Comparison of ENCODE assay signal across 3 fruit fly cellular contexts in genomic region chr2L:19133465-19134365, dm6.
TF ChIP-seq lines count a peak whose summit lies in the region.

Gene brat, plus strand, starts transcription at chr2L:19133816.

TF ChIP-seq in whole organism, adult, 20 proteins besides CTCF, POLR2A, EP300 and RAD21 (continued from another document):
- TF ChIP-seq Clk (GFP tag; optimal IDR thresholded peaks at IDR 0.05; lab: Kevin White, UChicago) (no peak), pad (GFP tag; optimal IDR thresholded peaks at IDR 0.05; lab: Kevin White, UChicago) (no peak)

TF ChIP-seq in whole organism, embryonic, 481 proteins besides CTCF, POLR2A, EP300 and RAD21 (continued from another document and continues in another):
- TF ChIP-seq CG17385 (GFP tag; optimal IDR thresholded peaks at IDR 0.05; lab: Kevin White, UChicago) (peak; percentile 84), CG3407 (GFP tag; optimal IDR thresholded peaks at IDR 0.05; lab: Kevin White, UChicago) (no peak), CG14860 (GFP tag; IDR thresholded peaks at IDR 0.05; lab: Robert Waterston, UW; ENCODE audit: partially characterized antibody) (peak; percentile 91), CG15011 (GFP tag; optimal IDR thresholded peaks at IDR 0.05; lab: Kevin White, UChicago) (no peak), CHES-1-like (GFP tag; optimal IDR thresholded peaks at IDR 0.05; lab: Kevin White, UChicago) (peak; percentile 86), tgo (GFP tag; IDR thresholded peaks at IDR 0.05; lab: Robert Waterston, UW) (no peak), CG5180 (GFP tag; optimal IDR thresholded peaks at IDR 0.05; lab: Kevin White, UChicago) (no peak), ac (GFP tag; optimal IDR thresholded peaks at IDR 0.05; lab: Kevin White, UChicago) (no peak), CG13894 (tag; optimal IDR thresholded peaks at IDR 0.05; lab: Kevin White, UChicago) (peak; percentile 31), dmrt11E (tag; optimal IDR thresholded peaks at IDR 0.05; lab: Kevin White, UChicago) (peak; percentile 53), tll (GFP tag; optimal IDR thresholded peaks at IDR 0.05; lab: Kevin White, UChicago) (peak in 1 of 2 experiments; percentile 36), Dll (GFP tag; IDR thresholded peaks at IDR 0.05; lab: Robert Waterston, UW; ENCODE audit: partially characterized antibody) (peak; percentile 96), vfl (GFP tag; optimal IDR thresholded peaks at IDR 0.05; lab: Kevin White, UChicago) (peak; percentile 35), CG1792 (GFP tag; optimal IDR thresholded peaks at IDR 0.05; lab: Kevin White, UChicago) (peak; percentile 35), peb (GFP tag; IDR thresholded peaks at IDR 0.05; lab: Robert Waterston, UW) (peak; percentile 25; the same call in 1 of the 2 replicates), CG7928 (GFP tag; optimal IDR thresholded peaks at IDR 0.05; lab: Kevin White, UChicago) (no peak), nau (GFP tag; optimal IDR thresholded peaks at IDR 0.05; lab: Kevin White, UChicago) (no peak), Side (GFP tag; optimal IDR thresholded peaks at IDR 0.05; lab: Kevin White, UChicago) (peak; percentile 71), CG14965 (GFP tag; optimal IDR thresholded peaks at IDR 0.05; lab: Kevin White, UChicago; ENCODE audit: borderline replicate concordance) (no peak), CG13296 (GFP tag; optimal IDR thresholded peaks at IDR 0.05; lab: Kevin White, UChicago) (no peak), Nf-YB (GFP tag; optimal IDR thresholded peaks at IDR 0.05; lab: Kevin White, UChicago) (peak; percentile 8), CG7987 (GFP tag; optimal IDR thresholded peaks at IDR 0.05; lab: Kevin White, UChicago) (no peak), CG9932 (GFP tag; IDR thresholded peaks at IDR 0.05; lab: Robert Waterston, UW) (peak; percentile 77), H15 (GFP tag; IDR thresholded peaks at IDR 0.05; lab: Robert Waterston, UW) (no peak), sisA (GFP tag; IDR thresholded peaks at IDR 0.05; lab: Robert Waterston, UW) (no peak), CG10267 (tag; optimal IDR thresholded peaks at IDR 0.05; lab: Kevin White, UChicago) (peak; percentile 77), CG1529 (GFP tag; optimal IDR thresholded peaks at IDR 0.05; lab: Kevin White, UChicago) (no peak), CG12942 (GFP tag; optimal IDR thresholded peaks at IDR 0.05; lab: Kevin White, UChicago) (no peak), CG33213 (GFP tag; optimal IDR thresholded peaks at IDR 0.05; lab: Kevin White, UChicago) (peak; percentile 47), CG12155 (GFP tag; optimal IDR thresholded peaks at IDR 0.05; lab: Kevin White, UChicago) (peak; percentile 82), lbe (GFP tag; optimal IDR thresholded peaks at IDR 0.05; lab: Kevin White, UChicago) (no peak), CG10543 (GFP tag; optimal IDR thresholded peaks at IDR 0.05; lab: Kevin White, UChicago) (peak; percentile 61), unpg (GFP tag; optimal IDR thresholded peaks at IDR 0.05; lab: Kevin White, UChicago) (peak; percentile 40), BtbVII (GFP tag; optimal IDR thresholded peaks at IDR 0.05; lab: Kevin White, UChicago) (no peak), Ada2b (GFP tag; IDR thresholded peaks at IDR 0.05; lab: Robert Waterston, UW) (peak; percentile 24; the same call in 1 of the 2 replicates), sens-2 (GFP tag; IDR thresholded peaks at IDR 0.05; lab: Robert Waterston, UW) (no peak), cg (GFP tag; optimal IDR thresholded peaks at IDR 0.05; lab: Kevin White, UChicago) (peak; percentile 67), CG43689 (GFP tag; IDR thresholded peaks at IDR 0.05; lab: Robert Waterston, UW) (no peak), CG11696 (GFP tag; IDR thresholded peaks at IDR 0.05; lab: Robert Waterston, UW) (no peak), CG4360 (GFP tag; IDR thresholded peaks at IDR 0.05; lab: Robert Waterston, UW) (no peak), Stat92E (GFP tag; optimal IDR thresholded peaks at IDR 0.05; lab: Kevin White, UChicago) (no peak), dan (GFP tag; IDR thresholded peaks at IDR 0.05; lab: Robert Waterston, UW) (no peak), CG17568 (GFP tag; optimal IDR thresholded peaks at IDR 0.05; lab: Kevin White, UChicago) (no peak), bigmax (GFP tag; optimal IDR thresholded peaks at IDR 0.05; lab: Kevin White, UChicago) (no peak), CG17802 (tag; optimal IDR thresholded peaks at IDR 0.05; lab: Kevin White, UChicago) (peak; percentile 51), CG12219 (GFP tag; optimal IDR thresholded peaks at IDR 0.05; lab: Kevin White, UChicago) (no peak), Xrp1 (GFP tag; IDR thresholded peaks at IDR 0.05; lab: Robert Waterston, UW) (peak; percentile 33; the same call in 1 of the 2 replicates), CG14050 (GFP tag; IDR thresholded peaks at IDR 0.05; lab: Robert Waterston, UW) (no peak), CG9797 (GFP tag; optimal IDR thresholded peaks at IDR 0.05; lab: Kevin White, UChicago) (peak; percentile 27), CG8290 (GFP tag; optimal IDR thresholded peaks at IDR 0.05; lab: Kevin White, UChicago) (peak; percentile 5), CG8290 (tag; optimal IDR thresholded peaks at IDR 0.05; lab: Kevin White, UChicago) (peak; percentile 4 to 36), D (optimal IDR thresholded peaks at IDR 0.05; lab: Kevin White, UChicago) (no peak), D (GFP tag; optimal IDR thresholded peaks at IDR 0.05; lab: Kevin White, UChicago) (no peak), CoRest (tag; optimal IDR thresholded peaks at IDR 0.05; lab: Kevin White, UChicago) (peak; percentile 75), CG2199 (GFP tag; IDR thresholded peaks at IDR 0.05; lab: Robert Waterston, UW) (no peak), CG11695 (GFP tag; IDR thresholded peaks at IDR 0.05; lab: Robert Waterston, UW) (0 out of 3 replicates have a peak, but pooled peaks have one; percentile 9), esg (GFP tag; conservative IDR thresholded peaks at IDR 0.05; lab: Robert Waterston, UW) (no peak; the same call in 1 of the 2 replicates), CG10147 (GFP tag; optimal IDR thresholded peaks at IDR 0.05; lab: Kevin White, UChicago) (peak; percentile 13), Aef1 (GFP tag; IDR thresholded peaks at IDR 0.05; lab: Robert Waterston, UW) (no peak), yki (optimal IDR thresholded peaks at IDR 0.05; lab: Kevin White, UChicago) (no peak), crp (GFP tag; optimal IDR thresholded peaks at IDR 0.05; lab: Kevin White, UChicago) (peak in 1 of 2 experiments; percentile 5), gce (GFP tag; IDR thresholded peaks at IDR 0.05; lab: Robert Waterston, UW) (no peak), CG4424 (GFP tag; optimal IDR thresholded peaks at IDR 0.05; lab: Kevin White, UChicago) (peak; percentile 54), CG14710 (tag; optimal IDR thresholded peaks at IDR 0.05; lab: Kevin White, UChicago) (peak; percentile 75), Atf-2 (GFP tag; optimal IDR thresholded peaks at IDR 0.05; lab: Kevin White, UChicago) (peak; percentile 44)

TF ChIP-seq in whole organism, prepupa, 60 proteins besides CTCF, POLR2A, EP300 and RAD21 (continued from another document):
- TF ChIP-seq CG8632 (GFP tag; optimal IDR thresholded peaks at IDR 0.05; lab: Kevin White, UChicago) (no peak), Blimp-1 (GFP tag; optimal IDR thresholded peaks at IDR 0.05; lab: Kevin White, UChicago) (no peak), topi (GFP tag; optimal IDR thresholded peaks at IDR 0.05; lab: Kevin White, UChicago) (peak; percentile 65), Smox (GFP tag; optimal IDR thresholded peaks at IDR 0.05; lab: Kevin White, UChicago) (peak; percentile 16), CG8119 (GFP tag; IDR thresholded peaks at IDR 0.05; lab: Robert Waterston, UW) (no peak), CG6163 (GFP tag; IDR thresholded peaks at IDR 0.05; lab: Robert Waterston, UW) (0 out of 3 replicates have a peak, but pooled peaks have one; percentile 8), lz (GFP tag; optimal IDR thresholded peaks at IDR 0.05; lab: Kevin White, UChicago) (peak; percentile 74), acj6 (GFP tag; optimal IDR thresholded peaks at IDR 0.05; lab: Kevin White, UChicago) (peak; percentile 47), CG8319 (GFP tag; optimal IDR thresholded peaks at IDR 0.05; lab: Kevin White, UChicago) (peak; percentile 28), Lpt (GFP tag; optimal IDR thresholded peaks at IDR 0.05; lab: Kevin White, UChicago) (no peak), esn (GFP tag; optimal IDR thresholded peaks at IDR 0.05; lab: Kevin White, UChicago) (peak; percentile 72), vri (GFP tag; optimal IDR thresholded peaks at IDR 0.05; lab: Kevin White, UChicago) (no peak), cyc (GFP tag; optimal IDR thresholded peaks at IDR 0.05; lab: Kevin White, UChicago) (peak; percentile 56), CG10631 (GFP tag; optimal IDR thresholded peaks at IDR 0.05; lab: Kevin White, UChicago) (peak; percentile 54), Sox102F (GFP tag; optimal IDR thresholded peaks at IDR 0.05; lab: Kevin White, UChicago) (peak; percentile 36), achi (GFP tag; optimal IDR thresholded peaks at IDR 0.05; lab: Kevin White, UChicago) (peak; percentile 38), Sox14 (GFP tag; optimal IDR thresholded peaks at IDR 0.05; lab: Kevin White, UChicago) (peak; percentile 64), Ets96B (tag; optimal IDR thresholded peaks at IDR 0.05; lab: Kevin White, UChicago) (peak; percentile 29), Met (GFP tag; optimal IDR thresholded peaks at IDR 0.05; lab: Kevin White, UChicago) (peak; percentile 58), CG34406 (GFP tag; optimal IDR thresholded peaks at IDR 0.05; lab: Kevin White, UChicago) (peak; percentile 18), ss (GFP tag; optimal IDR thresholded peaks at IDR 0.05; lab: Kevin White, UChicago) (peak in 1 of 2 experiments; percentile 21)
